Worm (Caenorhabditis elegans) whole organism, midembryonic: ENCODE data around the gene cwc-15.
"Not testable (repeated sequence)": the region's sequence is repeated elsewhere in the genome, so short reads cannot be mapped to it uniquely, and the experiment has no call there.

Experiments used
- T22C8.4 ChIP-seq: fragments of 200-800 bp; sonication (Bioruptor generic); IDR thresholded peaks from 2 replicates; pipeline ENCODE4 v1.3.6; 2022; ENCODE audit warnings: missing genetic modification characterization, missing compliant biosample characterization
- cog-1 ChIP-seq: sonication (generic microtip); optimal IDR thresholded peaks from 2 replicates; lab custom pipeline; 2016; ENCODE audit warnings: missing genetic modification characterization, missing compliant biosample characterization
- flt-1 ChIP-seq: fragments of 200-800 bp; sonication (Bioruptor generic); IDR thresholded peaks from 2 replicates; pipeline ENCODE4 v1.3.6; 2022; ENCODE audit warnings: missing genetic modification characterization, missing compliant biosample characterization
- klf-2 ChIP-seq: fragments of 200-800 bp; sonication (Bioruptor generic); conservative IDR thresholded peaks from 2 replicates; pipeline ENCODE4 v1.3.6; 2022; ENCODE audit warnings: missing genetic modification reagents, missing genetic modification characterization, missing compliant biosample characterization
- med-1 ChIP-seq: sonication (generic microtip); optimal IDR thresholded peaks from 2 replicates; lab custom pipeline; 2017; ENCODE audit warnings: missing genetic modification characterization, mild to moderate bottlenecking, missing compliant biosample characterization, antibody characterized with exemption, missing genetic modification reagents; ENCODE audit not compliant: insufficient read depth
- ref-1 ChIP-seq: fragments of 200-800 bp; sonication (Bioruptor generic); conservative IDR thresholded peaks from 2 replicates; pipeline ENCODE4 v1.3.6; 2022; ENCODE audit warnings: missing genetic modification reagents, missing genetic modification characterization, missing compliant biosample characterization
- tab-1 ChIP-seq: fragments of 200-800 bp; sonication (Bioruptor generic); IDR thresholded peaks from 2 replicates; pipeline ENCODE4 v1.3.6; 2022; ENCODE audit warnings: missing genetic modification characterization, missing compliant biosample characterization
- ztf-23 ChIP-seq: fragments of 200-800 bp; sonication (Bioruptor generic); IDR thresholded peaks from 2 replicates; pipeline ENCODE4 v1.3.6; 2022; ENCODE audit warnings: missing genetic modification reagents, missing genetic modification characterization, missing compliant biosample characterization
- ztf-29 ChIP-seq: fragments of 200-800 bp; sonication (Bioruptor generic); IDR thresholded peaks from 2 replicates; pipeline ENCODE4 v1.3.6; 2022; ENCODE audit warnings: missing genetic modification reagents, missing genetic modification characterization, missing compliant biosample characterization

The cwc-15 gene

ce11 chrV:16023051-16023450, at the start of gene cwc-15:
Gene cwc-15, plus strand, starts transcription at chrV:16023351.
- TF ChIP-seq med-1 (GFP tag; lab: Kevin White, UChicago): no peak
- no peak for TF ChIP-seq flt-1
- no peak for TF ChIP-seq cog-1 (tag; lab: Kevin White, UChicago)
- TF ChIP-seq ztf-29 (GFP tag; lab: Robert Waterston, UW): no peak
- no peak for TF ChIP-seq ztf-23 (GFP tag; lab: Robert Waterston, UW)
- TF ChIP-seq ref-1 (GFP tag; lab: Robert Waterston, UW): no peak
- no peak for TF ChIP-seq tab-1 (GFP tag; lab: Robert Waterston, UW)
- TF ChIP-seq T22C8.4 (GFP tag; lab: Robert Waterston, UW): no peak
- TF ChIP-seq klf-2 (GFP tag; lab: Robert Waterston, UW): no peak

- TF ChIP-seq flt-1: no peak
- no peak for TF ChIP-seq med-1 (GFP tag; lab: Kevin White, UChicago)
- TF ChIP-seq ztf-23 (GFP tag; lab: Robert Waterston, UW): no peak
- no peak for TF ChIP-seq cog-1 (tag; lab: Kevin White, UChicago)
- TF ChIP-seq tab-1 (GFP tag; lab: Robert Waterston, UW): no peak
These were observed 48.3 kb upstream of the cwc-15 start, which contains the start of gene sru-22 for ce11 chrV:15974836-15975235. Gene sru-22, minus strand, starts transcription at chrV:15974936.

- TF ChIP-seq tab-1 (GFP tag; lab: Robert Waterston, UW) (no peak), med-1 (GFP tag; lab: Kevin White, UChicago) (no peak), cog-1 (tag; lab: Kevin White, UChicago) (no peak), klf-2 (GFP tag; lab: Robert Waterston, UW) (no peak), T22C8.4 (GFP tag; lab: Robert Waterston, UW) (no peak), ztf-23 (GFP tag; lab: Robert Waterston, UW) (no peak), flt-1 (no peak), ref-1 (GFP tag; lab: Robert Waterston, UW) (no peak), ztf-29 (GFP tag; lab: Robert Waterston, UW) (no peak)
These were observed 47.3 kb upstream of the cwc-15 start, which contains the start of gene clec-232 for ce11 chrV:15975845-15976244. Gene clec-232, plus strand, starts transcription at chrV:15976145.

- no peak for TF ChIP-seq klf-2 (GFP tag; lab: Robert Waterston, UW)
- no peak for TF ChIP-seq cog-1 (tag; lab: Kevin White, UChicago)
- TF ChIP-seq flt-1: no peak
- no peak for TF ChIP-seq ztf-29 (GFP tag; lab: Robert Waterston, UW)
- no peak for TF ChIP-seq ref-1 (GFP tag; lab: Robert Waterston, UW)
- TF ChIP-seq T22C8.4 (GFP tag; lab: Robert Waterston, UW): no peak
- no peak for TF ChIP-seq ztf-23 (GFP tag; lab: Robert Waterston, UW)
- no peak for TF ChIP-seq tab-1 (GFP tag; lab: Robert Waterston, UW)
- TF ChIP-seq med-1 (GFP tag; lab: Kevin White, UChicago): no peak
These were observed 44.9 kb upstream of the cwc-15 start, which contains the start of gene oac-20 for ce11 chrV:15978232-15978764. Gene oac-20, plus strand, starts transcription at chrV:15978714.

ce11 chrV:15982733-15983344, 40.3 kb upstream of the cwc-15 start, which contains the start of the genes fbxa-99 and F36G9.13:
Gene fbxa-99, minus strand, starts transcription at chrV:15982854.
Gene F36G9.13, plus strand, starts transcription at chrV:15983294.
- TF ChIP-seq T22C8.4 (GFP tag; lab: Robert Waterston, UW) (no peak), ztf-23 (GFP tag; lab: Robert Waterston, UW) (no peak), klf-2 (GFP tag; lab: Robert Waterston, UW) (no peak), cog-1 (tag; lab: Kevin White, UChicago) (no peak), flt-1 (no peak), tab-1 (GFP tag; lab: Robert Waterston, UW) (no peak), ref-1 (GFP tag; lab: Robert Waterston, UW) (no peak), ztf-29 (GFP tag; lab: Robert Waterston, UW) (no peak), med-1 (GFP tag; lab: Kevin White, UChicago) (no peak)

ce11 chrV:15988074-15988473, 35.1 kb upstream of the cwc-15 start, which contains the start of gene F36G9.15:
Gene F36G9.15, minus strand, starts transcription at chrV:15988174.
- no peak for TF ChIP-seq tab-1 (GFP tag; lab: Robert Waterston, UW)
- no peak for TF ChIP-seq cog-1 (tag; lab: Kevin White, UChicago)
- TF ChIP-seq ref-1 (GFP tag; lab: Robert Waterston, UW): no peak
- no peak for TF ChIP-seq flt-1
- TF ChIP-seq T22C8.4 (GFP tag; lab: Robert Waterston, UW): no peak
- TF ChIP-seq med-1 (GFP tag; lab: Kevin White, UChicago): no peak

ce11 chrV:15991850-15992249, 31.3 kb upstream of the cwc-15 start, which contains the start of gene C06C6.7:
Gene C06C6.7, plus strand, starts transcription at chrV:15992150.
- TF ChIP-seq tab-1 (GFP tag; lab: Robert Waterston, UW); med-1 (GFP tag; lab: Kevin White, UChicago); ztf-29 (GFP tag; lab: Robert Waterston, UW): not testable (repeated sequence)

- TF ChIP-seq ztf-23 (GFP tag; lab: Robert Waterston, UW): no peak
- no peak for TF ChIP-seq ref-1 (GFP tag; lab: Robert Waterston, UW)
- no peak for TF ChIP-seq T22C8.4 (GFP tag; lab: Robert Waterston, UW)
- TF ChIP-seq cog-1 (tag; lab: Kevin White, UChicago): no peak
- TF ChIP-seq tab-1 (GFP tag; lab: Robert Waterston, UW): no peak
- TF ChIP-seq med-1 (GFP tag; lab: Kevin White, UChicago): no peak
- no peak for TF ChIP-seq klf-2 (GFP tag; lab: Robert Waterston, UW)
- no peak for TF ChIP-seq flt-1
- TF ChIP-seq ztf-29 (GFP tag; lab: Robert Waterston, UW): no peak
These were observed 26.4 kb upstream of the cwc-15 start, which contains the start of the genes C06C6.9 and C06C6.8 for ce11 chrV:15996655-15997186. Gene C06C6.9, minus strand, starts transcription at chrV:15996755. Gene C06C6.8, plus strand, starts transcription at chrV:15997136.
